Worm (Caenorhabditis elegans) whole organism, late embryonic: ENCODE results near the gene rabx-5.

ENCODE experiments used
- C08G9.2 ChIP-seq: sonication (generic microtip); optimal IDR thresholded peaks from 2 replicates; lab custom pipeline; 2016; ENCODE audit warnings: mild to moderate bottlenecking, missing genetic modification characterization, moderate library complexity, missing compliant biosample characterization
- K02D7.2 ChIP-seq: sonication (generic microtip); optimal IDR thresholded peaks from 2 replicates; lab custom pipeline; 2017; ENCODE audit warnings: mild to moderate bottlenecking, missing genetic modification characterization, missing compliant biosample characterization
- K09A11.1 ChIP-seq: sonication (generic microtip); optimal IDR thresholded peaks from 2 replicates; lab custom pipeline; 2017; ENCODE audit warnings: antibody characterized with exemption, mild to moderate bottlenecking, missing genetic modification characterization, missing compliant biosample characterization; ENCODE audit not compliant: insufficient read depth
- Y22D7AL.16 ChIP-seq: sonication (generic microtip); optimal IDR thresholded peaks from 2 replicates; lab custom pipeline; 2016; ENCODE audit warnings: missing genetic modification characterization, missing compliant biosample characterization
- ahr-1 ChIP-seq: sonication (generic microtip); optimal IDR thresholded peaks from 2 replicates; lab custom pipeline; 2016; ENCODE audit warnings: missing genetic modification characterization, missing compliant biosample characterization
- ceh-18 ChIP-seq: sonication (generic microtip); optimal IDR thresholded peaks from 2 replicates; lab custom pipeline; 2016; ENCODE audit warnings: missing genetic modification characterization, missing compliant biosample characterization
- ceh-2 ChIP-seq: sonication (generic microtip); optimal IDR thresholded peaks from 2 replicates; lab custom pipeline; 2016; ENCODE audit warnings: missing genotype, missing genetic modification characterization, missing compliant biosample characterization
- ceh-22 ChIP-seq: sonication (generic microtip); optimal IDR thresholded peaks from 2 replicates; lab custom pipeline; 2017; ENCODE audit warnings: missing biosample characterization, missing genetic modification characterization
- ceh-30 ChIP-seq: fragments of 150-350 bp; optimal IDR thresholded peaks from 2 replicates; lab custom pipeline; 2014; ENCODE audit warnings: missing biosample characterization, missing genetic modification characterization
- ceh-31 ChIP-seq: sonication (generic microtip); optimal IDR thresholded peaks from 2 replicates; lab custom pipeline; 2016; ENCODE audit warnings: missing genetic modification characterization, missing compliant biosample characterization
- ceh-34 ChIP-seq: sonication (generic microtip); optimal IDR thresholded peaks from 2 replicates; lab custom pipeline; 2016; ENCODE audit warnings: mild to moderate bottlenecking, missing genetic modification characterization, missing compliant biosample characterization
- ceh-45 ChIP-seq: fragments of 200-800 bp; sonication (Bioruptor generic); IDR thresholded peaks from 2 replicates; pipeline ENCODE4 v1.3.6; 2022; ENCODE audit warnings: missing genetic modification reagents, missing genetic modification characterization, missing compliant biosample characterization
- ceh-48 ChIP-seq: sonication (generic microtip); optimal IDR thresholded peaks from 2 replicates; lab custom pipeline; 2016; ENCODE audit warnings: missing genetic modification characterization, inconsistent platforms, missing compliant biosample characterization
- ceh-6 ChIP-seq: fragments of 200-800 bp; sonication (Bioruptor generic); optimal IDR thresholded peaks from 2 replicates; lab custom pipeline; 2018; ENCODE audit warnings: mild to moderate bottlenecking, missing genetic modification characterization, missing compliant biosample characterization
- che-1 ChIP-seq: sonication (generic microtip); optimal IDR thresholded peaks from 2 replicates; lab custom pipeline; 2016; ENCODE audit warnings: mild to moderate bottlenecking, missing genetic modification characterization, missing compliant biosample characterization
- dmd-4 ChIP-seq: sonication (generic microtip); optimal IDR thresholded peaks from 2 replicates; lab custom pipeline; 2016; ENCODE audit warnings: borderline replicate concordance, missing genetic modification characterization, missing compliant biosample characterization
- elt-2 ChIP-seq: sonication (generic microtip); optimal IDR thresholded peaks from 2 replicates; lab custom pipeline; 2016; ENCODE audit warnings: missing genetic modification reagents, missing genetic modification characterization, missing compliant biosample characterization
- ets-4 ChIP-seq: sonication (generic microtip); optimal IDR thresholded peaks from 2 replicates; lab custom pipeline; 2016; ENCODE audit warnings: missing genetic modification characterization, missing compliant biosample characterization
- fkh-10 ChIP-seq: fragments of 150-350 bp; optimal IDR thresholded peaks from 2 replicates; lab custom pipeline; 2014; ENCODE audit warnings: missing biosample characterization, missing genetic modification reagents, missing genetic modification characterization
- gmeb-2 ChIP-seq: sonication (generic microtip); optimal IDR thresholded peaks from 2 replicates; lab custom pipeline; 2016; ENCODE audit warnings: missing genetic modification characterization, inconsistent platforms, missing compliant biosample characterization
- hlh-15 ChIP-seq: sonication (generic microtip); optimal IDR thresholded peaks from 2 replicates; lab custom pipeline; 2016; ENCODE audit warnings: missing genetic modification characterization, missing compliant biosample characterization
- hlh-30 ChIP-seq: sonication (generic microtip); optimal IDR thresholded peaks from 2 replicates; lab custom pipeline; 2017; ENCODE audit warnings: antibody characterized with exemption, missing genetic modification characterization, missing compliant biosample characterization; ENCODE audit not compliant: insufficient read depth
- lin-11 ChIP-seq: fragments of 200-800 bp; sonication (Bioruptor generic); optimal IDR thresholded peaks from 2 replicates; lab custom pipeline; 2018; ENCODE audit warnings: mild to moderate bottlenecking, missing genetic modification characterization, missing compliant biosample characterization
- nfya-1 ChIP-seq: sonication (generic microtip); optimal IDR thresholded peaks from 2 replicates; lab custom pipeline; 2017; ENCODE audit warnings: missing genetic modification characterization, mild to moderate bottlenecking, missing compliant biosample characterization, antibody characterized with exemption, moderate library complexity
- nhr-11 ChIP-seq: fragments of 150-350 bp; optimal IDR thresholded peaks from 2 replicates; lab custom pipeline; 2014; ENCODE audit warnings: missing biosample characterization, missing genetic modification characterization
- npax-4 ChIP-seq: sonication (generic microtip); optimal IDR thresholded peaks from 2 replicates; lab custom pipeline; 2016; ENCODE audit warnings: missing genetic modification characterization, missing compliant biosample characterization
- odd-2 ChIP-seq: sonication (generic microtip); optimal IDR thresholded peaks from 2 replicates; lab custom pipeline; 2017; ENCODE audit warnings: antibody characterized with exemption, mild to moderate bottlenecking, missing genetic modification characterization, missing compliant biosample characterization
- pag-3 ChIP-seq: sonication (generic microtip); optimal IDR thresholded peaks from 2 replicates; lab custom pipeline; 2016; ENCODE audit warnings: missing compliant biosample characterization, missing genetic modification characterization, borderline replicate concordance
- pha-4 ChIP-seq: fragments of 150-350 bp; optimal IDR thresholded peaks from 2 replicates; lab custom pipeline; 2018; ENCODE audit warnings: missing biosample characterization, missing genetic modification reagents, missing genetic modification characterization
- pqm-1 ChIP-seq: sonication (generic microtip); optimal IDR thresholded peaks from 2 replicates; lab custom pipeline; 2016; ENCODE audit warnings: missing genetic modification characterization, missing compliant biosample characterization
- ref-2 ChIP-seq: sonication (generic microtip); optimal IDR thresholded peaks from 2 replicates; lab custom pipeline; 2016; ENCODE audit warnings: missing genetic modification characterization, missing compliant biosample characterization
- rnt-1 ChIP-seq: sonication (generic microtip); optimal IDR thresholded peaks from 2 replicates; lab custom pipeline; 2016; ENCODE audit warnings: missing genetic modification characterization, missing compliant biosample characterization
- sdc-2 ChIP-seq: sonication (generic microtip); optimal IDR thresholded peaks from 2 replicates; lab custom pipeline; 2016; ENCODE audit warnings: missing genotype, missing genetic modification characterization, missing compliant biosample characterization
- sox-2 ChIP-seq: fragments of 200-800 bp; sonication (Bioruptor generic); IDR thresholded peaks from 2 replicates; pipeline ENCODE4 v1.3.6; 2022; ENCODE audit warnings: missing genetic modification reagents, missing genetic modification characterization, missing compliant biosample characterization
- sox-4 ChIP-seq: sonication (generic microtip); optimal IDR thresholded peaks from 2 replicates; lab custom pipeline; 2017; ENCODE audit warnings: mild to moderate bottlenecking, missing genetic modification characterization, inconsistent platforms, missing compliant biosample characterization
- syd-9 ChIP-seq: sonication (generic microtip); optimal IDR thresholded peaks from 2 replicates; lab custom pipeline; 2016; ENCODE audit warnings: mild to moderate bottlenecking, missing genetic modification characterization, moderate library complexity, missing compliant biosample characterization
- tbx-2 ChIP-seq: sonication (generic microtip); optimal IDR thresholded peaks from 2 replicates; lab custom pipeline; 2016; ENCODE audit warnings: missing genetic modification characterization, missing compliant biosample characterization
- tbx-7 ChIP-seq: sonication (generic microtip); optimal IDR thresholded peaks from 2 replicates; lab custom pipeline; 2016; ENCODE audit warnings: missing genotype, missing genetic modification characterization, missing compliant biosample characterization
- unc-55 ChIP-seq: sonication (generic microtip); optimal IDR thresholded peaks from 2 replicates; lab custom pipeline; 2017; ENCODE audit warnings: missing biosample characterization, missing genetic modification reagents, missing genetic modification characterization
- zip-5 ChIP-seq: sonication (generic microtip); optimal IDR thresholded peaks from 2 replicates; lab custom pipeline; 2016; ENCODE audit warnings: missing genetic modification characterization, missing compliant biosample characterization
- ztf-16 ChIP-seq: sonication (generic microtip); optimal IDR thresholded peaks from 2 replicates; lab custom pipeline; 2017; ENCODE audit warnings: missing genetic modification characterization, missing compliant biosample characterization

The rabx-5 gene

ce11 chrIII:10651634-10652033 lies 46.5 kb downstream of the rabx-5 start (continued):
- TF ChIP-seq pag-3 (tag; lab: Kevin White, UChicago) (no peak), che-1 (no peak), sox-4 (tag; lab: Kevin White, UChicago) (no peak), ceh-34 (tag; lab: Kevin White, UChicago) (peak; percentile 57), zip-5 (no peak), lin-11 (tag; lab: Kevin White, UChicago) (no peak), ceh-6 (GFP tag; lab: Kevin White, UChicago) (no peak), ceh-18 (tag; lab: Kevin White, UChicago) (no peak), unc-55 (GFP tag; lab: Kevin White, UChicago) (peak; percentile 90), pha-4 (tag; lab: Kevin White, UChicago) (no peak), rnt-1 (tag; lab: Kevin White, UChicago) (no peak), sox-2 (GFP tag; lab: Robert Waterston, UW) (peak; percentile 49), syd-9 (tag; lab: Kevin White, UChicago) (no peak), tbx-7 (no peak), ceh-48 (tag; lab: Kevin White, UChicago) (peak; percentile 77), pqm-1 (no peak), tbx-2 (peak; percentile 75), sdc-2 (tag; lab: Kevin White, UChicago) (no peak), fkh-10 (GFP tag; lab: Kevin White, UChicago) (no peak), C08G9.2 (peak; percentile 4), odd-2 (tag; lab: Kevin White, UChicago) (no peak), ceh-45 (GFP tag; lab: Robert Waterston, UW) (no peak), ceh-2 (no peak), npax-4 (tag; lab: Kevin White, UChicago) (no peak), ets-4 (tag; lab: Kevin White, UChicago) (peak; percentile 47), ref-2 (peak; percentile 50), ztf-16 (peak; percentile 4), K02D7.2 (no peak), ceh-22 (tag; lab: Kevin White, UChicago) (no peak), Y22D7AL.16 (tag; lab: Kevin White, UChicago) (no peak), gmeb-2 (no peak), nfya-1 (peak; percentile 84), hlh-15 (no peak)

ce11 chrIII:10652833-10653232 lies 47.7 kb downstream of the rabx-5 start:
- no peak for TF ChIP-seq ceh-31
- no peak for TF ChIP-seq elt-2 (tag; lab: Kevin White, UChicago)
- TF ChIP-seq ceh-30 (tag; lab: Kevin White, UChicago): no peak
- TF ChIP-seq dmd-4: no peak
- no peak for TF ChIP-seq ceh-6 (GFP tag; lab: Kevin White, UChicago)
- TF ChIP-seq K09A11.1 (tag; lab: Kevin White, UChicago): no peak
- no peak for TF ChIP-seq pag-3 (tag; lab: Kevin White, UChicago)
- no peak for TF ChIP-seq tbx-7
- no peak for TF ChIP-seq ztf-16
- no peak for TF ChIP-seq nhr-11 (tag; lab: Kevin White, UChicago)
- TF ChIP-seq ahr-1 (tag; lab: Kevin White, UChicago): no peak

- TF ChIP-seq hlh-30: no peak
These were observed 48.3 kb downstream of the rabx-5 start for ce11 chrIII:10653479-10653878.
